Worm (Caenorhabditis elegans) whole organism, L3 larva: Measurements from ENCODE around the gene F57G4.11.

ENCODE experiments used
- R02D3.7 ChIP-seq: fragments of 150-350 bp; optimal IDR thresholded peaks from 2 replicates; lab custom pipeline; 2014; ENCODE audit warnings: missing biosample characterization, missing genetic modification characterization
- aly-2 ChIP-seq: fragments of 150-350 bp; optimal IDR thresholded peaks from 2 replicates; lab custom pipeline; 2014; ENCODE audit warnings: missing biosample characterization, missing genetic modification characterization
- ama-1 ChIP-seq: fragments of 150-350 bp; optimal IDR thresholded peaks from 2 replicates; lab custom pipeline; 2018
- ceh-16 ChIP-seq: sonication (generic microtip); optimal IDR thresholded peaks from 2 replicates; lab custom pipeline; 2017; ENCODE audit warnings: missing biosample characterization, missing genetic modification characterization
- ceh-82 ChIP-seq: fragments of 150-350 bp; optimal IDR thresholded peaks from 2 replicates; lab custom pipeline; 2014; ENCODE audit warnings: missing biosample characterization, missing genetic modification characterization
- daf-12 ChIP-seq: fragments of 150-350 bp; optimal IDR thresholded peaks from 2 replicates; lab custom pipeline; 2014; ENCODE audit warnings: missing biosample characterization, missing genetic modification reagents, missing genetic modification characterization
- egl-5 ChIP-seq: fragments of 150-350 bp; optimal IDR thresholded peaks from 2 replicates; lab custom pipeline; 2017; ENCODE audit warnings: missing biosample characterization, missing genetic modification reagents, missing genetic modification characterization, inconsistent platforms
- elt-1 ChIP-seq: fragments of 150-350 bp; optimal IDR thresholded peaks from 2 replicates; lab custom pipeline; 2014; ENCODE audit warnings: missing biosample characterization, missing genetic modification characterization
- elt-2 ChIP-seq: sonication (generic microtip); optimal IDR thresholded peaks from 2 replicates; lab custom pipeline; 2016; ENCODE audit warnings: missing genetic modification reagents, mild to moderate bottlenecking, missing genetic modification characterization, missing compliant biosample characterization
- eor-1 ChIP-seq, 2 experiments: fragments of 150-350 bp; optimal IDR thresholded peaks; 2 replicates each; lab custom pipeline; 2014 to 2018; ENCODE audit warnings: missing biosample characterization in 2 of 2, missing genetic modification characterization in 2 of 2
- fkh-10 ChIP-seq: sonication (generic microtip); optimal IDR thresholded peaks from 2 replicates; lab custom pipeline; 2017; ENCODE audit warnings: missing biosample characterization, missing genetic modification reagents, missing genetic modification characterization
- fos-1 ChIP-seq: fragments of 150-350 bp; optimal IDR thresholded peaks from 2 replicates; lab custom pipeline; 2014; ENCODE audit warnings: missing biosample characterization, missing genetic modification characterization
- lin-15B ChIP-seq: fragments of 150-350 bp; optimal IDR thresholded peaks from 2 replicates; lab custom pipeline; 2014; ENCODE audit warnings: missing biosample characterization, missing genetic modification characterization
- lin-39 ChIP-seq: fragments of 150-350 bp; optimal IDR thresholded peaks from 2 replicates; lab custom pipeline; 2018; ENCODE audit warnings: missing biosample characterization, missing genetic modification reagents, missing genetic modification characterization
- mdl-1 ChIP-seq: fragments of 150-350 bp; optimal IDR thresholded peaks from 2 replicates; lab custom pipeline; 2014; ENCODE audit warnings: missing biosample characterization, missing genetic modification characterization
- mml-1 ChIP-seq: fragments of 150-350 bp; sonication (generic microtip); optimal IDR thresholded peaks from 3 replicates; lab custom pipeline; 2014; ENCODE audit warnings: missing biosample characterization, missing genetic modification characterization
- nfya-1 ChIP-seq: sonication (generic microtip); optimal IDR thresholded peaks from 2 replicates; lab custom pipeline; 2017; ENCODE audit warnings: missing genetic modification characterization, mild to moderate bottlenecking, missing compliant biosample characterization, antibody characterized with exemption, moderate library complexity; ENCODE audit not compliant: insufficient read depth
- nhr-11 ChIP-seq: fragments of 150-350 bp; optimal IDR thresholded peaks from 2 replicates; lab custom pipeline; 2014; ENCODE audit warnings: missing biosample characterization, missing genetic modification characterization
- nhr-12 ChIP-seq: fragments of 150-350 bp; optimal IDR thresholded peaks from 2 replicates; lab custom pipeline; 2014; ENCODE audit warnings: missing biosample characterization, missing genetic modification characterization
- nhr-23 ChIP-seq: fragments of 150-350 bp; optimal IDR thresholded peaks from 2 replicates; lab custom pipeline; 2014; ENCODE audit warnings: missing biosample characterization, missing genetic modification reagents, missing genetic modification characterization
- nhr-237 ChIP-seq: fragments of 150-350 bp; optimal IDR thresholded peaks from 2 replicates; lab custom pipeline; 2014; ENCODE audit warnings: missing biosample characterization, missing genetic modification characterization
- nhr-25 ChIP-seq: sonication (generic microtip); optimal IDR thresholded peaks from 2 replicates; lab custom pipeline; 2017; ENCODE audit warnings: missing biosample characterization, missing genetic modification characterization
- nhr-28 ChIP-seq: fragments of 150-350 bp; optimal IDR thresholded peaks from 2 replicates; lab custom pipeline; 2014; ENCODE audit warnings: missing biosample characterization, missing genetic modification characterization
- nhr-43 ChIP-seq: sonication (generic microtip); optimal IDR thresholded peaks from 2 replicates; lab custom pipeline; 2016; ENCODE audit warnings: mild to moderate bottlenecking, missing genetic modification characterization, missing compliant biosample characterization; ENCODE audit not compliant: poor library complexity, severe bottlenecking
- nhr-67 ChIP-seq: fragments of 150-350 bp; optimal IDR thresholded peaks from 2 replicates; lab custom pipeline; 2014; ENCODE audit warnings: missing biosample characterization, missing genetic modification characterization
- nhr-76 ChIP-seq: fragments of 150-350 bp; sonication (generic microtip); optimal IDR thresholded peaks from 5 replicates; lab custom pipeline; 2014; ENCODE audit warnings: missing biosample characterization, missing genetic modification characterization
- nhr-77 ChIP-seq: fragments of 150-350 bp; optimal IDR thresholded peaks from 2 replicates; lab custom pipeline; 2014; ENCODE audit warnings: missing biosample characterization, missing genetic modification characterization
- pha-4 ChIP-seq: fragments of 150-350 bp; optimal IDR thresholded peaks from 2 replicates; lab custom pipeline; 2014; ENCODE audit warnings: missing biosample characterization, missing genetic modification reagents, missing genetic modification characterization
- pqm-1 ChIP-seq: fragments of 150-350 bp; optimal IDR thresholded peaks from 2 replicates; lab custom pipeline; 2017; ENCODE audit warnings: missing biosample characterization, missing genetic modification characterization, inconsistent platforms
- sea-2 ChIP-seq: fragments of 150-350 bp; sonication (generic microtip); optimal IDR thresholded peaks from 4 replicates; lab custom pipeline; 2014; ENCODE audit warnings: missing biosample characterization, missing genetic modification reagents, missing genetic modification characterization
- tbx-2 ChIP-seq: sonication (generic microtip); optimal IDR thresholded peaks from 2 replicates; lab custom pipeline; 2016; ENCODE audit warnings: mild to moderate bottlenecking, missing genetic modification characterization, missing compliant biosample characterization
- unc-39 ChIP-seq: sonication (generic microtip); optimal IDR thresholded peaks from 4 replicates; lab custom pipeline; 2017; ENCODE audit warnings: missing biosample characterization, missing genetic modification characterization
- unc-62 ChIP-seq: fragments of 150-350 bp; sonication (generic microtip); optimal IDR thresholded peaks from 4 replicates; lab custom pipeline; 2014; ENCODE audit warnings: missing biosample characterization, missing genetic modification reagents, missing genetic modification characterization
- zag-1 ChIP-seq: fragments of 150-350 bp; optimal IDR thresholded peaks from 2 replicates; lab custom pipeline; 2014; ENCODE audit warnings: missing biosample characterization, missing genetic modification characterization
- ztf-11 ChIP-seq: fragments of 150-350 bp; optimal IDR thresholded peaks from 2 replicates; lab custom pipeline; 2014; ENCODE audit warnings: missing biosample characterization, missing genetic modification characterization
- ztf-4 ChIP-seq: fragments of 150-350 bp; optimal IDR thresholded peaks from 2 replicates; lab custom pipeline; 2014; ENCODE audit warnings: missing biosample characterization, missing genetic modification characterization

F57G4.11 gene

ce11 chrV:17616807-17617206 lies 8.2 kb upstream of the F57G4.11 start, which contains the start of gene Y6G8.6:
Y6G8.6 (minus strand) TSS chrV:17616904.
- TF ChIP-seq elt-2 (tag; lab: Kevin White, UChicago) (peak; percentile 83), elt-1 (tag; lab: Kevin White, UChicago) (no peak)

- TF ChIP-seq nhr-237 (tag; lab: Kevin White, UChicago) (no peak), nfya-1 (no peak), daf-12 (no peak), pha-4 (tag; lab: Kevin White, UChicago) (no peak), nhr-12 (tag; lab: Kevin White, UChicago) (no peak), unc-62 (GFP tag; lab: Kevin White, UChicago) (no peak), egl-5 (tag; lab: Kevin White, UChicago) (no peak), lin-15B (tag; lab: Kevin White, UChicago) (no peak), tbx-2 (tag; lab: Kevin White, UChicago) (no peak)
These were observed 4.7 kb upstream of the F57G4.11 start, which contains the start of gene Y6G8.8 for ce11 chrV:17620266-17620665. Y6G8.8 (plus strand) TSS chrV:17620566.

ce11 chrV:17623230-17623629 lies 1.8 kb upstream of the F57G4.11 start, which contains the start of gene F57G4.1:
F57G4.1 (plus strand) TSS chrV:17623530.
- TF ChIP-seq lin-39 (tag; lab: Kevin White, UChicago) = no peak
- TF ChIP-seq nhr-12 (tag; lab: Kevin White, UChicago) = no peak
- no peak for TF ChIP-seq pha-4 (tag; lab: Kevin White, UChicago)
- no peak for TF ChIP-seq fkh-10 (GFP tag; lab: Kevin White, UChicago)
- TF ChIP-seq fos-1 (tag; lab: Kevin White, UChicago) = no peak
- no peak for TF ChIP-seq nhr-28 (tag; lab: Kevin White, UChicago)
- TF ChIP-seq lin-15B (tag; lab: Kevin White, UChicago) = no peak
- TF ChIP-seq unc-62 (GFP tag; lab: Kevin White, UChicago) = no peak
- no peak for TF ChIP-seq nhr-77 (tag; lab: Kevin White, UChicago)
- TF ChIP-seq ztf-4 = no peak
- TF ChIP-seq pqm-1 (tag; lab: Kevin White, UChicago) = no peak

- TF ChIP-seq nhr-76 (no peak), nhr-23 (tag; lab: Kevin White, UChicago) (no peak), aly-2 (no peak), fkh-10 (GFP tag; lab: Kevin White, UChicago) (no peak), nhr-11 (no peak), ztf-11 (no peak), nhr-12 (tag; lab: Kevin White, UChicago) (no peak), sea-2 (GFP tag; lab: Kevin White, UChicago) (no peak), ceh-82 (no peak), elt-1 (tag; lab: Kevin White, UChicago) (no peak), nhr-25 (tag; lab: Kevin White, UChicago) (no peak), mdl-1 (tag; lab: Kevin White, UChicago) (no peak), pqm-1 (tag; lab: Kevin White, UChicago) (no peak), tbx-2 (tag; lab: Kevin White, UChicago) (no peak), nhr-77 (tag; lab: Kevin White, UChicago) (no peak), unc-39 (no peak), nfya-1 (no peak), pha-4 (tag; lab: Kevin White, UChicago) (no peak)
- TF ChIP-seq, all 47 proteins: peak for 0
These were observed 3.6 kb downstream of the F57G4.11 start, which contains the start of gene F57G4.10 for ce11 chrV:17628566-17628965. F57G4.10 (plus strand) TSS chrV:17628866.

ce11 chrV:17650427-17650826 lies 25.4 kb downstream of the F57G4.11 start, which contains the start of gene fbxa-192:
fbxa-192 (minus strand) TSS chrV:17650527.
- no peak for TF ChIP-seq nhr-67 (tag; lab: Kevin White, UChicago)
- no peak for TF ChIP-seq eor-1 (tag; optimal IDR thresholded peaks at IDR 0.05; lab: Kevin White, UChicago)
- TF ChIP-seq mdl-1 (tag; lab: Kevin White, UChicago) = no peak
- no peak for TF ChIP-seq mml-1 (tag; lab: Kevin White, UChicago)
- no peak for TF ChIP-seq sea-2 (GFP tag; lab: Kevin White, UChicago)
- TF ChIP-seq tbx-2 (tag; lab: Kevin White, UChicago) = no peak
- TF ChIP-seq ceh-16 (tag; lab: Kevin White, UChicago) = no peak
- no peak for TF ChIP-seq nhr-43
- no peak for TF ChIP-seq nhr-25 (tag; lab: Kevin White, UChicago)
- TF ChIP-seq zag-1 = no peak
- TF ChIP-seq fos-1 (tag; lab: Kevin White, UChicago) = no peak
- TF ChIP-seq nhr-28 (tag; lab: Kevin White, UChicago) = no peak
- no peak for TF ChIP-seq lin-39 (tag; lab: Kevin White, UChicago)
- TF ChIP-seq R02D3.7 (tag; lab: Kevin White, UChicago) = no peak
- TF ChIP-seq unc-39 = no peak
- no peak for TF ChIP-seq nhr-23 (tag; lab: Kevin White, UChicago)
- no peak for TF ChIP-seq ama-1
